Worm (Caenorhabditis elegans): ENCODE measurements around the gene F13D12.10.

- TF ChIP-seq mdl-1 (tag; optimal IDR thresholded peaks at IDR 0.05) (no peak), nhr-84 (tag; optimal IDR thresholded peaks at IDR 0.05) (no peak), unc-98 (GFP tag; IDR thresholded peaks at IDR 0.05) (no peak), elt-3 (tag; optimal IDR thresholded peaks at IDR 0.05) (no peak), nhr-90 (tag; optimal IDR thresholded peaks at IDR 0.05; ENCODE audit: poor library complexity) (no peak), lin-39 (tag; optimal IDR thresholded peaks at IDR 0.05) (no peak), unc-62 (GFP tag; optimal IDR thresholded peaks at IDR 0.05) (no peak), nhr-28 (tag; optimal IDR thresholded peaks at IDR 0.05) (no peak), sptf-1 (tag; optimal IDR thresholded peaks at IDR 0.05) (no peak)
Observed at ce11 chrII:11753186-11753585, 39.6 kb downstream of the F13D12.10 start.
